Worm (Caenorhabditis elegans): Measurements from ENCODE around the gene npr-3.

npr-3 gene

ce11 chrIV:11424830-11425229 is 35.0 kb upstream of the npr-3 start, which contains the start of gene F22B3.8:
TSS of gene F22B3.8 (minus strand) at chrIV:11424930.
- TF ChIP-seq cnd-1 (tag; optimal IDR thresholded peaks at IDR 0.05), result no peak
- no peak for TF ChIP-seq ceh-83 (GFP tag; optimal IDR thresholded peaks at IDR 0.05)
- TF ChIP-seq nhr-12 (tag; optimal IDR thresholded peaks at IDR 0.05), result no peak
- TF ChIP-seq bed-3 (GFP tag; optimal IDR thresholded peaks at IDR 0.05), result no peak
- no peak for TF ChIP-seq ces-1 (GFP tag; optimal IDR thresholded peaks at IDR 0.05)
- no peak for TF ChIP-seq snpc-4 (tag; optimal IDR thresholded peaks at IDR 0.05)
- TF ChIP-seq lsy-2 (tag; optimal IDR thresholded peaks at IDR 0.05), result no peak
- no peak for TF ChIP-seq nhr-2 (tag; optimal IDR thresholded peaks at IDR 0.05)
- TF ChIP-seq unc-39 (tag; optimal IDR thresholded peaks at IDR 0.05), result no peak
- no peak for TF ChIP-seq nhr-28 (tag; optimal IDR thresholded peaks at IDR 0.05)
- TF ChIP-seq elt-3 (tag; optimal IDR thresholded peaks at IDR 0.05), result no peak

DNA sequence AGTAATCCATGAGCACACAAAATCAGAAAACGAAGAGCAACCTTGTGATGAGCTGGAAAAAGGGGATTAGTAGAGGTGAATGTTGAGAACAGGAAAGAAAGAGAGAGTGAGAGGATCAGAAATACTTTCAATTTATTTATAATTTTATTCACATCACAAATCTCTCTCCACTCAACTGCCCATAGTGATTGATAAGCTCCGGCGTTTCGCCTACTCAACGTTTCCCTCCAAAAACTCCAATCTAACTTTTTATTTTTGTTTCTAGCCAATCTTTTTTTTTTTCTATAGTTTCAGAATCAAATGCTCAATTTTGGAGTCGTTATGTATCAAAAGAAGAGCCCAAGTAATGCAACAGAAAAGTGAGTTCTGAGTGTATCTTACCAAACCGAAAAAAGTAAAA is 34.3 kb upstream of the npr-3 start, which contains the start of gene kin-4:
kin-4 (plus strand) TSS at position 301 of the 400 bp plus-strand sequence.
- no peak for TF ChIP-seq sptf-1 (tag; optimal IDR thresholded peaks at IDR 0.05)
- no peak for TF ChIP-seq ces-1 (GFP tag; optimal IDR thresholded peaks at IDR 0.05)
- TF ChIP-seq flh-1 (GFP tag; optimal IDR thresholded peaks at IDR 0.05), result no peak
- TF ChIP-seq lsy-2 (tag; optimal IDR thresholded peaks at IDR 0.05), result no peak
- TF ChIP-seq unc-62 (GFP tag; optimal IDR thresholded peaks at IDR 0.05), result no peak
- TF ChIP-seq zip-8 (tag; optimal IDR thresholded peaks at IDR 0.05), result no peak
- TF ChIP-seq mls-2 (tag; optimal IDR thresholded peaks at IDR 0.05), result no peak
- no peak for TF ChIP-seq ham-2 (GFP tag; optimal IDR thresholded peaks at IDR 0.05)
- TF ChIP-seq snpc-4 (tag; optimal IDR thresholded peaks at IDR 0.05), result no peak
- TF ChIP-seq pha-4 (tag; optimal IDR thresholded peaks at IDR 0.05), result no peak
- no peak for TF ChIP-seq unc-120 (tag; optimal IDR thresholded peaks at IDR 0.05; ENCODE audit: poor library complexity, severe bottlenecking)
- TF ChIP-seq elt-3 (tag; optimal IDR thresholded peaks at IDR 0.05), result no peak

- TF ChIP-seq snpc-4 (tag; optimal IDR thresholded peaks at IDR 0.05) (no peak), lsy-2 (tag; optimal IDR thresholded peaks at IDR 0.05) (no peak), ces-1 (GFP tag; optimal IDR thresholded peaks at IDR 0.05) (peak; percentile 98)
These were observed 28.3 kb upstream of the npr-3 start for ce11 chrIV:11431448-11431847.

DNA sequence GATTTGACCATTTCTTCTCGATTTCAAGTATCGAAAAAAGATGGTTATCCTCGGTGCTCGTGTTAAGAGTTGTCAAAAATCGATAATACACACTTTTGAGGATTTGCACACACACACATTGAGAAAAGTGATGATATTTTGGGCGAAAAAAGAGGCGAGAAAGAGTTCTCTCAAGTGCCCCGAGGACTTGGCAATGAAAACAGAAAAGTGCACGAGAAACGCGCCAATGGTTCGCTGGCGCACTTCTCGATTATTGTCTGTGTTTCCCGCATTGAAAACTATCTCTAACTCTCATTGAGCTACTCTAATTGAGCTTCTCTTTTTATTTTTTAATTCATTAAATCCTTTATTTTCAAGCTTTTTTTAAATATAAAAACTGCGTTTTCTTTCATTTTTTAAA is 26.1 kb upstream of the npr-3 start:
- TF ChIP-seq ces-1 (GFP tag; optimal IDR thresholded peaks at IDR 0.05) (peak; percentile 50), pha-4 (tag; optimal IDR thresholded peaks at IDR 0.05) (peak; percentile 61), mep-1 (tag; optimal IDR thresholded peaks at IDR 0.05) (peak; percentile 47), hlh-1 (tag; optimal IDR thresholded peaks at IDR 0.05) (peak; percentile 28), ztf-11 (tag; optimal IDR thresholded peaks at IDR 0.05) (peak; percentile 39), nhr-237 (tag; optimal IDR thresholded peaks at IDR 0.05) (peak; percentile 68), lsy-2 (tag; optimal IDR thresholded peaks at IDR 0.05) (peak; percentile 53), lin-13 (tag; optimal IDR thresholded peaks at IDR 0.05) (peak; percentile 26), unc-39 (tag; optimal IDR thresholded peaks at IDR 0.05) (no peak), nhr-28 (tag; optimal IDR thresholded peaks at IDR 0.05) (no peak), blmp-1 (tag; optimal IDR thresholded peaks at IDR 0.05) (no peak)

DNA sequence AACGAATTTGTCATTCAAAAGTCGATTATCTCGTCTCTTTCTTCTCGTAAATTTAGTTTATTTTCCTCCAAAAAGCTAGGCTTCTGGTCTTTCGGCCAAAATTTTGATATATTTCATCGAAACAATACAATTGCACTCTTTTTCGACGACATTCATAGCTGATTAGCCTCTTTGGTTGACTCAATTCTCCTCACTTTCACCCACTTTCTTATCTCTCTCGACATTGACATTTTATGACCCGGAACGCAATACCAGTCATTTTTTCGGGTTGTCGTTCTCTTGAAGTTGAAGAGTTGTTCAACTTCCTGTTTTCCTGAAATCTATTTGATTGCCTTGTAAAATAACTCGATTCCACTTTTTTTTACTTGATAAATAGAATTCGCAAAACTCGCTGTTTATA is 25.2 kb upstream of the npr-3 start:
- TF ChIP-seq blmp-1 (tag; optimal IDR thresholded peaks at IDR 0.05) (no peak), flh-1 (GFP tag; optimal IDR thresholded peaks at IDR 0.05) (no peak), cnd-1 (tag; optimal IDR thresholded peaks at IDR 0.05) (no peak), ces-1 (GFP tag; optimal IDR thresholded peaks at IDR 0.05) (peak; percentile 39)

DNA sequence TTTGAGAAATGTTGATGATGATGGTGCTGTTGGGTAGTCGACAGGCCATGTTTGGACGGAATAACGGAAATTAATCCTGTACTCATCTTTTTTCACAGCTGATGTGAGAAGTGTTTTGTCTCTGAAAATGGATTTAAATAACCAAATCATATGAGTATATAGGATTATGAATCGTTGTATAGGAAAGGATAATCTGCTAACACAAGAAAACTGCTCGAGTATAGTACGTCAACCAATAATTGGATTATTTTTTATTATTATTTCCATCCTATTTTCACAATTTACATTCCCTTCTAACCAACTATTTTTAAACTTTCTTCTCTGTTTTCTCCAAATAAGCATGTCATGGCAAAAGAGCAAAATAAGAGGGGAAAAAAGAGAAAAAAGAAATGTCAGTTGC is 24.0 kb upstream of the npr-3 start:
- TF ChIP-seq zip-8 (tag; optimal IDR thresholded peaks at IDR 0.05), result no peak
- no peak for TF ChIP-seq blmp-1 (tag; optimal IDR thresholded peaks at IDR 0.05)
- TF ChIP-seq snpc-4 (tag; optimal IDR thresholded peaks at IDR 0.05), result no peak
- no peak for TF ChIP-seq sem-2 (GFP tag; optimal IDR thresholded peaks at IDR 0.05)
- TF ChIP-seq bed-3 (GFP tag; optimal IDR thresholded peaks at IDR 0.05), result no peak
- TF ChIP-seq ces-1 (GFP tag; optimal IDR thresholded peaks at IDR 0.05), result peak; percentile 46

- TF ChIP-seq nhr-12 (tag; optimal IDR thresholded peaks at IDR 0.05) (no peak), mab-5 (tag; optimal IDR thresholded peaks at IDR 0.05) (no peak), elt-1 (tag; optimal IDR thresholded peaks at IDR 0.05; ENCODE audit: borderline replicate concordance, insufficient read depth) (no peak), ceh-83 (GFP tag; optimal IDR thresholded peaks at IDR 0.05) (no peak), unc-39 (tag; optimal IDR thresholded peaks at IDR 0.05) (no peak), nhr-28 (tag; optimal IDR thresholded peaks at IDR 0.05) (no peak), nhr-2 (tag; optimal IDR thresholded peaks at IDR 0.05) (no peak), mls-2 (tag; optimal IDR thresholded peaks at IDR 0.05) (no peak)
These were observed 21.5 kb upstream of the npr-3 start for ce11 chrIV:11438255-11438654.
